Worm (Caenorhabditis elegans) whole organism, L4/young adult: ENCODE data around the gene mrp-4.

Experiments used
- dao-5 ChIP-seq: sonication (generic microtip); optimal IDR thresholded peaks from 2 replicates; lab custom pipeline; 2016; ENCODE audit warnings: missing genotype, missing genetic modification characterization, moderate library complexity, missing compliant biosample characterization
- him-1 ChIP-seq: sonication (generic microtip); optimal IDR thresholded peaks from 2 replicates; lab custom pipeline; 2016; ENCODE audit warnings: missing genotype, missing genetic modification reagents, missing genetic modification characterization, missing compliant biosample characterization

- TF ChIP-seq dao-5 (no peak), him-1 (no peak)
These were observed 42.0 kb upstream of the mrp-4 start for ce11 chrX:9842102-9842501.
